Worm (Caenorhabditis elegans) whole organism, L1 larva: ENCODE results near the gene mlt-7.

Experiments used
- F16B12.6 ChIP-seq: fragments of 150-350 bp; optimal IDR thresholded peaks from 2 replicates; lab custom pipeline; 2014; ENCODE audit warnings: missing biosample characterization, missing genetic modification characterization
- aha-1 ChIP-seq: fragments of 150-350 bp; optimal IDR thresholded peaks from 2 replicates; lab custom pipeline; 2014; ENCODE audit warnings: missing biosample characterization, missing genetic modification characterization
- aly-2 ChIP-seq: fragments of 150-350 bp; optimal IDR thresholded peaks from 2 replicates; lab custom pipeline; 2014; ENCODE audit warnings: missing biosample characterization, missing genetic modification characterization
- blmp-1 ChIP-seq: fragments of 150-350 bp; optimal IDR thresholded peaks from 2 replicates; lab custom pipeline; 2014; ENCODE audit warnings: missing biosample characterization, missing genetic modification characterization
- ceh-63 ChIP-seq: fragments of 200-800 bp; sonication (Bioruptor generic); optimal IDR thresholded peaks from 2 replicates; lab custom pipeline; 2018; ENCODE audit warnings: mild to moderate bottlenecking, missing genetic modification characterization, missing compliant biosample characterization
- ceh-82 ChIP-seq, 3 experiments: fragments of 150-350 bp in 1 of 3; sonication (generic microtip) in 2 of 3; optimal IDR thresholded peaks; 2 replicates each; lab custom pipeline; 2014 to 2017; ENCODE audit warnings: missing biosample characterization in 3 of 3, missing genetic modification characterization in 3 of 3
- dpl-1 ChIP-seq, 3 experiments: fragments of 150-350 bp in 2 of 3; sonication (generic microtip) in 1 of 3; optimal IDR thresholded peaks; 2 replicates each; lab custom pipeline; 2014 to 2017; ENCODE audit warnings: missing biosample characterization in 3 of 3, missing genetic modification characterization in 3 of 3, missing genetic modification reagents in 3 of 3
- efl-1 ChIP-seq, 4 experiments: fragments of 150-350 bp; optimal IDR thresholded peaks in 3 of 4; peaks in 1 of 4; 1 replicate in 1 of 4; 2 replicates in 3 of 4; lab custom pipeline; 2014; ENCODE audit warnings: missing biosample characterization in 2 of 4, missing genetic modification characterization in 2 of 4, missing genetic modification reagents in 2 of 4
- efl-3 ChIP-seq: fragments of 200-800 bp; sonication (Bioruptor generic); optimal IDR thresholded peaks from 2 replicates; lab custom pipeline; 2018; ENCODE audit warnings: mild to moderate bottlenecking, missing genetic modification characterization, missing compliant biosample characterization
- egl-13 ChIP-seq: sonication (generic microtip); optimal IDR thresholded peaks from 2 replicates; lab custom pipeline; 2016; ENCODE audit warnings: missing genotype, missing genetic modification reagents, missing genetic modification characterization, missing compliant biosample characterization
- egl-27 ChIP-seq, 2 experiments: fragments of 150-350 bp in 1 of 2; sonication (generic microtip); optimal IDR thresholded peaks; 3 replicates each; lab custom pipeline; 2017 to 2018; ENCODE audit warnings: missing biosample characterization in 2 of 2, missing genetic modification characterization in 2 of 2, missing genetic modification reagents in 2 of 2
- elt-2 ChIP-seq: sonication (generic microtip); optimal IDR thresholded peaks from 2 replicates; lab custom pipeline; 2016; ENCODE audit warnings: missing genetic modification characterization, mild to moderate bottlenecking, inconsistent platforms, missing compliant biosample characterization, missing genetic modification reagents
- elt-3 ChIP-seq, 6 experiments: fragments of 150-350 bp in 1 of 6; sonication (generic microtip); optimal IDR thresholded peaks; 2 replicates each; lab custom pipeline; 2017 to 2018; ENCODE audit warnings: missing biosample characterization in 6 of 6, missing genetic modification characterization in 6 of 6, inconsistent platforms in 1 of 6
- fkh-4 ChIP-seq: sonication (generic microtip); optimal IDR thresholded peaks from 2 replicates; lab custom pipeline; 2016; ENCODE audit warnings: missing compliant biosample characterization, missing genetic modification characterization, borderline replicate concordance
- fos-1 ChIP-seq: fragments of 150-350 bp; optimal IDR thresholded peaks from 2 replicates; lab custom pipeline; 2014; ENCODE audit warnings: missing biosample characterization, missing genetic modification characterization
- grh-1 ChIP-seq: fragments of 200-800 bp; sonication (Bioruptor generic); IDR thresholded peaks from 2 replicates; pipeline ENCODE4 v1.3.6; 2022; ENCODE audit warnings: missing genetic modification reagents, missing genetic modification characterization, missing compliant biosample characterization
- hlh-17 ChIP-seq: fragments of 200-800 bp; sonication (Bioruptor generic); optimal IDR thresholded peaks from 2 replicates; lab custom pipeline; 2018; ENCODE audit warnings: missing genetic modification characterization, mild to moderate bottlenecking, missing compliant biosample characterization, moderate library complexity, borderline replicate concordance
- hpl-2 ChIP-seq: fragments of 150-350 bp; optimal IDR thresholded peaks from 2 replicates; lab custom pipeline; 2014; ENCODE audit warnings: missing biosample characterization, missing genetic modification reagents, missing genetic modification characterization
- isw-1 ChIP-seq: fragments of 200-800 bp; sonication (Bioruptor generic); IDR thresholded peaks from 2 replicates; pipeline ENCODE4 v1.3.6; 2022; ENCODE audit warnings: missing genetic modification characterization, missing compliant biosample characterization
- lin-13 ChIP-seq: fragments of 150-350 bp; optimal IDR thresholded peaks from 2 replicates; lab custom pipeline; 2014; ENCODE audit warnings: missing biosample characterization, missing genetic modification reagents, missing genetic modification characterization
- lin-15B ChIP-seq: fragments of 150-350 bp; sonication (generic microtip); optimal IDR thresholded peaks from 3 replicates; lab custom pipeline; 2014; ENCODE audit warnings: missing biosample characterization, missing genetic modification characterization
- lin-35 ChIP-seq, 2 experiments: fragments of 150-350 bp; optimal IDR thresholded peaks; 2 replicates each; lab custom pipeline; 2014; ENCODE audit warnings: missing biosample characterization in 2 of 2, missing genetic modification characterization in 2 of 2, missing genetic modification reagents in 2 of 2
- lir-3 ChIP-seq: sonication (generic microtip); optimal IDR thresholded peaks from 2 replicates; lab custom pipeline; 2016; ENCODE audit warnings: mild to moderate bottlenecking, missing genetic modification characterization, moderate library complexity, missing compliant biosample characterization; ENCODE audit not compliant: poor library complexity
- lsy-2 ChIP-seq, 2 experiments: fragments of 150-350 bp; optimal IDR thresholded peaks; 2 replicates each; lab custom pipeline; 2014; ENCODE audit warnings: missing biosample characterization in 2 of 2, missing genetic modification characterization in 2 of 2
- mab-9 ChIP-seq: fragments of 200-800 bp; sonication (Bioruptor generic); IDR thresholded peaks from 2 replicates; pipeline ENCODE4 v1.3.6; 2022; ENCODE audit warnings: missing genetic modification reagents, missing genetic modification characterization, missing compliant biosample characterization
- mdl-1 ChIP-seq, 2 experiments: fragments of 150-350 bp; optimal IDR thresholded peaks; 2 replicates each; lab custom pipeline; 2014 to 2017; ENCODE audit warnings: missing biosample characterization in 2 of 2, missing genetic modification characterization in 2 of 2, inconsistent platforms in 1 of 2
- mef-2 ChIP-seq: fragments of 150-350 bp; optimal IDR thresholded peaks from 2 replicates; lab custom pipeline; 2014; ENCODE audit warnings: missing biosample characterization, missing genetic modification characterization
- mep-1 ChIP-seq: fragments of 150-350 bp; optimal IDR thresholded peaks from 2 replicates; lab custom pipeline; 2014; ENCODE audit warnings: missing biosample characterization, missing genetic modification characterization
- nhr-11 ChIP-seq: fragments of 150-350 bp; optimal IDR thresholded peaks from 2 replicates; lab custom pipeline; 2014; ENCODE audit warnings: missing biosample characterization, missing genetic modification characterization
- nhr-12 ChIP-seq: sonication (generic microtip); optimal IDR thresholded peaks from 2 replicates; lab custom pipeline; 2017; ENCODE audit warnings: missing biosample characterization, missing genetic modification characterization
- nhr-19 ChIP-seq: fragments of 200-800 bp; sonication (Bioruptor generic); conservative IDR thresholded peaks from 2 replicates; pipeline ENCODE4 v1.3.6; 2022; ENCODE audit warnings: missing genetic modification characterization, missing compliant biosample characterization
- nhr-20 ChIP-seq: sonication (generic microtip); optimal IDR thresholded peaks from 2 replicates; lab custom pipeline; 2016; ENCODE audit warnings: mild to moderate bottlenecking, missing genetic modification characterization, missing compliant biosample characterization
- nhr-47 ChIP-seq: sonication (generic microtip); optimal IDR thresholded peaks from 2 replicates; lab custom pipeline; 2016; ENCODE audit warnings: mild to moderate bottlenecking, missing genetic modification characterization, moderate library complexity, missing compliant biosample characterization
- nhr-71 ChIP-seq: sonication (generic microtip); optimal IDR thresholded peaks from 2 replicates; lab custom pipeline; 2016; ENCODE audit warnings: mild to moderate bottlenecking, missing genetic modification characterization, moderate library complexity, missing compliant biosample characterization
- nhr-76 ChIP-seq: sonication (generic microtip); optimal IDR thresholded peaks from 2 replicates; lab custom pipeline; 2017; ENCODE audit warnings: missing biosample characterization, missing genetic modification characterization
- nhr-90 ChIP-seq: sonication (generic microtip); optimal IDR thresholded peaks from 2 replicates; lab custom pipeline; 2016; ENCODE audit warnings: mild to moderate bottlenecking, missing genetic modification characterization, missing compliant biosample characterization; ENCODE audit not compliant: poor library complexity
- pag-3 ChIP-seq: sonication (generic microtip); optimal IDR thresholded peaks from 2 replicates; lab custom pipeline; 2017; ENCODE audit warnings: missing genetic modification characterization, mild to moderate bottlenecking, missing compliant biosample characterization, antibody characterized with exemption, borderline replicate concordance; ENCODE audit not compliant: insufficient read depth
- pqm-1 ChIP-seq: sonication (generic microtip); optimal IDR thresholded peaks from 3 replicates; lab custom pipeline; 2017; ENCODE audit warnings: missing biosample characterization, missing genetic modification characterization
- rnt-1 ChIP-seq: sonication (generic microtip); optimal IDR thresholded peaks from 2 replicates; lab custom pipeline; 2016; ENCODE audit warnings: mild to moderate bottlenecking, missing genetic modification characterization, moderate library complexity, missing compliant biosample characterization
- skn-1 ChIP-seq: fragments of 150-350 bp; optimal IDR thresholded peaks from 2 replicates; lab custom pipeline; 2014; ENCODE audit warnings: missing biosample characterization, missing genetic modification characterization
- snu-23 ChIP-seq: sonication (generic microtip); optimal IDR thresholded peaks from 2 replicates; lab custom pipeline; 2016; ENCODE audit warnings: missing genetic modification characterization, missing compliant biosample characterization
- sox-4 ChIP-seq: sonication (generic microtip); optimal IDR thresholded peaks from 2 replicates; lab custom pipeline; 2016; ENCODE audit warnings: missing genetic modification characterization, missing compliant biosample characterization
- sptf-1 ChIP-seq: fragments of 150-350 bp; optimal IDR thresholded peaks from 2 replicates; lab custom pipeline; 2014; ENCODE audit warnings: missing biosample characterization, missing genetic modification characterization
- swsn-7 ChIP-seq: sonication (generic microtip); optimal IDR thresholded peaks from 2 replicates; lab custom pipeline; 2016; ENCODE audit warnings: missing genetic modification characterization, missing compliant biosample characterization
- tbx-2 ChIP-seq: sonication (generic microtip); optimal IDR thresholded peaks from 2 replicates; lab custom pipeline; 2016; ENCODE audit warnings: missing genetic modification characterization, missing compliant biosample characterization
- unc-30 ChIP-seq: sonication (generic microtip); optimal IDR thresholded peaks from 2 replicates; lab custom pipeline; 2017; ENCODE audit warnings: missing biosample characterization, missing genetic modification characterization
- unc-86 ChIP-seq: sonication (generic microtip); optimal IDR thresholded peaks from 2 replicates; lab custom pipeline; 2016; ENCODE audit warnings: missing genetic modification characterization, missing compliant biosample characterization
- unc-98 ChIP-seq: fragments of 200-800 bp; sonication (Bioruptor generic); IDR thresholded peaks from 2 replicates; pipeline ENCODE4 v1.3.6; 2022; ENCODE audit warnings: missing genetic modification characterization, missing compliant biosample characterization
- xbp-1 ChIP-seq: sonication (generic microtip); optimal IDR thresholded peaks from 2 replicates; lab custom pipeline; 2016; ENCODE audit warnings: missing genetic modification characterization, missing compliant biosample characterization
- zag-1 ChIP-seq: fragments of 150-350 bp; optimal IDR thresholded peaks from 2 replicates; lab custom pipeline; 2014; ENCODE audit warnings: missing biosample characterization, missing genetic modification characterization
- zip-4 ChIP-seq: fragments of 200-800 bp; sonication (Bioruptor generic); optimal IDR thresholded peaks from 2 replicates; lab custom pipeline; 2018; ENCODE audit warnings: mild to moderate bottlenecking, missing genetic modification characterization, moderate library complexity, missing compliant biosample characterization
- ztf-11 ChIP-seq, 2 experiments: sonication (generic microtip); optimal IDR thresholded peaks; 2 replicates each; lab custom pipeline; 2016 to 2017; ENCODE audit warnings: missing genetic modification characterization in 2 of 2, missing biosample characterization in 1 of 2, missing compliant biosample characterization in 1 of 2

The mlt-7 gene

DNA sequence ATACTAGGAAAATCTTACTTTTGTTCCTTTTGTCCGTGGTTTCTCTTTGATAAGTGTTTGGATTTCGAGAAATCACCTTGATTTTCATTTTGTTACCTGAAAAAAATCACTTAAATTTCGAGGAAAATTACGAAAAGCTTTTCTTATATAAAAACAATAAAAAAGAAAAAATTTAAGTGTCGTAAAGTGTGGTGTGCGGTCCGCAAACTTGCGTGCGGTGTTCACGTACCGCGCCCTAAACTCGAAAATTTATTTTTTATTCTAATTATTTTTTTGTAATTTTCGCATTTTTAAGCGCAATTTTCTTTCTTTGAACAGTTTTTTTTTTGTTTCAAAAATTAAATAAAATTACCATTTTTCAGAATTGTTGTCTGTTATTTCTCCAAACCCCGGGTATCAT, 32.0 kb downstream of the mlt-7 start, which contains the start of the genes dcaf-13 and toe-1:
Gene dcaf-13 (minus strand): TSS at position 96 of the 400 bp plus-strand sequence.
Gene toe-1 (plus strand): TSS at position 361 of the 400 bp plus-strand sequence.
- no peak for TF ChIP-seq unc-86 (tag; lab: Kevin White, UChicago)
- TF ChIP-seq ztf-11 (tag; optimal IDR thresholded peaks at IDR 0.05; lab: Kevin White, UChicago) = no peak
- TF ChIP-seq ceh-63 = no peak
- TF ChIP-seq unc-98 (GFP tag; lab: Robert Waterston, UW) = no peak
- no peak for TF ChIP-seq nhr-20 (tag; lab: Kevin White, UChicago)
- no peak for TF ChIP-seq mef-2
- peak; percentile 25 for TF ChIP-seq snu-23
- no peak for TF ChIP-seq rnt-1
- no peak for TF ChIP-seq skn-1 (tag; lab: Kevin White, UChicago)
- no peak for TF ChIP-seq mab-9 (GFP tag; lab: Robert Waterston, UW)
- peak in 1 of 6 experiments; percentile 39 for TF ChIP-seq elt-3 (tag; optimal IDR thresholded peaks at IDR 0.05; lab: Kevin White, UChicago)
- TF ChIP-seq lin-15B = no peak
- no peak for TF ChIP-seq isw-1 (GFP tag; lab: Robert Waterston, UW)
- TF ChIP-seq nhr-11 (tag; lab: Kevin White, UChicago) = no peak
- TF ChIP-seq pag-3 = no peak
- no peak for TF ChIP-seq egl-27 (tag; optimal IDR thresholded peaks at IDR 0.05; lab: Kevin White, UChicago)
- TF ChIP-seq mdl-1 (tag; optimal IDR thresholded peaks at IDR 0.05; lab: Kevin White, UChicago) = no peak
- TF ChIP-seq aha-1 (tag; lab: Kevin White, UChicago) = no peak
- no peak for TF ChIP-seq efl-3 (GFP tag; lab: Kevin White, UChicago)
- TF ChIP-seq F16B12.6 (tag; lab: Kevin White, UChicago) = peak; percentile 84
- no peak for TF ChIP-seq zag-1 (tag; lab: Kevin White, UChicago)
- TF ChIP-seq lin-13 = no peak
- no peak for TF ChIP-seq aly-2
- TF ChIP-seq sptf-1 (tag; lab: Kevin White, UChicago) = no peak
- TF ChIP-seq xbp-1 (tag; lab: Kevin White, UChicago) = no peak
- peak in 1 of 2 experiments; percentile 37 for TF ChIP-seq lin-35 (GFP tag; optimal IDR thresholded peaks at IDR 0.05; lab: Kevin White, UChicago)
- TF ChIP-seq lir-3 (tag; lab: Kevin White, UChicago) = no peak
- no peak for TF ChIP-seq nhr-71 (tag; lab: Kevin White, UChicago)
- TF ChIP-seq zip-4 = no peak
- TF ChIP-seq nhr-19 (GFP tag; lab: Robert Waterston, UW) = no peak
- TF ChIP-seq pqm-1 (tag; lab: Kevin White, UChicago) = no peak
- peak; percentile 26 to 35 (median 29) for TF ChIP-seq dpl-1 (GFP tag; optimal IDR thresholded peaks at IDR 0.05; lab: Kevin White, UChicago)
- no peak for TF ChIP-seq tbx-2 (tag; lab: Kevin White, UChicago)
- TF ChIP-seq elt-2 (tag; lab: Kevin White, UChicago) = no peak
- no peak for TF ChIP-seq blmp-1
- TF ChIP-seq sox-4 (tag; lab: Kevin White, UChicago) = no peak
- TF ChIP-seq fkh-4 = no peak
- TF ChIP-seq egl-13 (tag; lab: Kevin White, UChicago) = no peak
- peak; percentile 8 for TF ChIP-seq swsn-7 (tag; lab: Kevin White, UChicago)
- TF ChIP-seq nhr-90 (tag; lab: Kevin White, UChicago) = no peak
- TF ChIP-seq unc-30 (tag; lab: Kevin White, UChicago) = no peak
- TF ChIP-seq lsy-2 (tag; optimal IDR thresholded peaks at IDR 0.05; lab: Kevin White, UChicago) = peak; percentile 38 to 46
- TF ChIP-seq nhr-12 (tag; lab: Kevin White, UChicago) = no peak
- TF ChIP-seq hpl-2 = no peak
- TF ChIP-seq hlh-17 (GFP tag; lab: Kevin White, UChicago) = no peak
- no peak for TF ChIP-seq mep-1
- peak in 2 of 3 experiments; percentile 7 to 17 for TF ChIP-seq ceh-82 (tag; optimal IDR thresholded peaks at IDR 0.05; lab: Kevin White, UChicago)
- no peak for TF ChIP-seq fos-1 (tag; lab: Kevin White, UChicago)
- TF ChIP-seq efl-1 (optimal IDR thresholded peaks at IDR 0.05; lab: Kevin White, UChicago) = peak; percentile 3 to 40
- peak; percentile 44 to 68 for TF ChIP-seq efl-1 (GFP tag; optimal IDR thresholded peaks at IDR 0.05 in 1 of 2; lab: Kevin White, UChicago)
- TF ChIP-seq nhr-47 (tag; lab: Kevin White, UChicago) = peak; percentile 17
- TF ChIP-seq grh-1 (GFP tag; lab: Robert Waterston, UW) = no peak
- TF ChIP-seq nhr-76 (tag; lab: Kevin White, UChicago) = no peak
